Fruit fly (Drosophila melanogaster) whole organism, embryonic: ENCODE data around the gene CG13126.

Experiments
- BEAF-32 ChIP-seq: fragments of 200-800 bp; sonication (Bioruptor generic); optimal IDR thresholded peaks from 3 replicates; lab custom pipeline; 2017; ENCODE audit warnings: missing biosample characterization, missing genetic modification characterization, mild to moderate bottlenecking, moderate library complexity, missing genetic modification reagents
- Bgb ChIP-seq: fragments of 200-800 bp; sonication (Bioruptor generic); IDR thresholded peaks from 2 replicates; pipeline ENCODE4 v1.3.6; 2022; ENCODE audit warnings: missing biosample characterization, missing genetic modification characterization; ENCODE audit not compliant: partially characterized antibody
- CG12104 ChIP-seq: fragments of 200-800 bp; sonication (Bioruptor generic); optimal IDR thresholded peaks from 3 replicates; lab custom pipeline; 2016; ENCODE audit warnings: missing biosample characterization, missing genetic modification characterization
- CG1233 ChIP-seq: fragments of 200-800 bp; sonication (Bioruptor generic); optimal IDR thresholded peaks from 4 replicates; lab custom pipeline; 2018; ENCODE audit warnings: missing biosample characterization, mild to moderate bottlenecking, missing genetic modification characterization
- CG13424 ChIP-seq: fragments of 200-800 bp; sonication (Bioruptor generic); optimal IDR thresholded peaks from 2 replicates; lab custom pipeline; 2019; ENCODE audit warnings: missing biosample characterization, mild to moderate bottlenecking, missing genetic modification characterization, moderate library complexity
- CG13775 ChIP-seq: fragments of 200-800 bp; sonication (Bioruptor generic); optimal IDR thresholded peaks from 3 replicates; lab custom pipeline; 2017; ENCODE audit warnings: missing biosample characterization, mild to moderate bottlenecking, missing genetic modification characterization
- CG14014 ChIP-seq: fragments of 200-800 bp; sonication (Bioruptor generic); IDR thresholded peaks from 2 replicates; pipeline ENCODE4 v1.3.6; 2022; ENCODE audit warnings: missing biosample characterization, missing genetic modification characterization
- CG15601 ChIP-seq: fragments of 200-800 bp; sonication (Bioruptor generic); optimal IDR thresholded peaks from 3 replicates; lab custom pipeline; 2019; ENCODE audit warnings: missing biosample characterization, mild to moderate bottlenecking, missing genetic modification characterization, moderate library complexity
- CG17829 ChIP-seq: fragments of 200-800 bp; optimal IDR thresholded peaks from 2 replicates; lab custom pipeline; 2019; ENCODE audit warnings: missing biosample characterization, mild to moderate bottlenecking, missing genetic modification characterization, moderate library complexity
- CG2116 ChIP-seq: fragments of 200-800 bp; sonication (Bioruptor generic); optimal IDR thresholded peaks from 3 replicates; lab custom pipeline; 2018; ENCODE audit warnings: missing biosample characterization, mild to moderate bottlenecking, missing genetic modification characterization
- CG2678 ChIP-seq: fragments of 200-800 bp; sonication (Bioruptor generic); optimal IDR thresholded peaks from 3 replicates; lab custom pipeline; 2019; ENCODE audit warnings: missing biosample characterization, mild to moderate bottlenecking, missing genetic modification characterization, moderate library complexity
- CG2889 ChIP-seq: fragments of 200-800 bp; sonication (Bioruptor generic); IDR thresholded peaks from 3 replicates; pipeline ENCODE4 v1.3.6; 2022; ENCODE audit warnings: missing biosample characterization, missing genetic modification characterization
- CG30403 ChIP-seq: fragments of 200-800 bp; sonication (Bioruptor generic); optimal IDR thresholded peaks from 3 replicates; lab custom pipeline; 2016; ENCODE audit warnings: missing biosample characterization, missing genetic modification characterization
- CG32772 ChIP-seq: fragments of 200-800 bp; sonication (Bioruptor generic); IDR thresholded peaks from 2 replicates; pipeline ENCODE4 v1.3.6; 2022; ENCODE audit warnings: missing biosample characterization, missing genetic modification characterization
- CG33213 ChIP-seq: fragments of 200-800 bp; sonication (Bioruptor generic); optimal IDR thresholded peaks from 3 replicates; lab custom pipeline; 2016; ENCODE audit warnings: missing biosample characterization, missing genetic modification characterization
- CG3726 ChIP-seq: fragments of 200-800 bp; sonication (Bioruptor generic); IDR thresholded peaks from 3 replicates; pipeline ENCODE4, ENCODE4 v1.3.6; 2022; ENCODE audit warnings: missing biosample characterization, missing genetic modification characterization
- CG4854 ChIP-seq: fragments of 200-800 bp; sonication (Bioruptor generic); optimal IDR thresholded peaks from 2 replicates; lab custom pipeline; 2016; ENCODE audit warnings: missing biosample characterization, missing genetic modification characterization, inconsistent platforms
- CG7372 ChIP-seq: fragments of 200-800 bp; sonication (Bioruptor generic); IDR thresholded peaks from 2 replicates; pipeline ENCODE4 v1.3.6; 2022; ENCODE audit warnings: missing biosample characterization, missing genetic modification characterization
- CG8290 ChIP-seq, 3 experiments: fragments of 200-800 bp; sonication (Bioruptor generic); optimal IDR thresholded peaks; 2 replicates each; lab custom pipeline; 2016 to 2019; ENCODE audit warnings: missing biosample characterization in 3 of 3, missing genetic modification characterization in 3 of 3, mild to moderate bottlenecking in 2 of 3, moderate library complexity in 1 of 3
- CTCF ChIP-seq: fragments of 200-800 bp; sonication (Bioruptor generic); optimal IDR thresholded peaks from 2 replicates; lab custom pipeline; 2017; ENCODE audit warnings: missing biosample characterization, mild to moderate bottlenecking, missing genetic modification characterization, moderate library complexity
- CrebB ChIP-seq: fragments of 200-800 bp; sonication (Bioruptor generic); optimal IDR thresholded peaks from 3 replicates; lab custom pipeline; 2018; ENCODE audit warnings: missing biosample characterization, mild to moderate bottlenecking, missing genetic modification characterization
- D19B ChIP-seq: fragments of 200-800 bp; sonication (Bioruptor generic); optimal IDR thresholded peaks from 2 replicates; lab custom pipeline; 2017; ENCODE audit warnings: missing biosample characterization, mild to moderate bottlenecking, missing genetic modification characterization
- Eip74EF ChIP-seq, 2 experiments: fragments of 200-800 bp in 1 of 2; fragments of >200 bp in 1 of 2; sonication (Bioruptor generic) in 1 of 2; optimal IDR thresholded peaks; 2 replicates each; lab custom pipeline; 2017 to 2019; ENCODE audit warnings: missing biosample characterization in 2 of 2, missing genetic modification characterization in 2 of 2, mild to moderate bottlenecking in 1 of 2, moderate library complexity in 1 of 2
- Fer1 ChIP-seq: fragments of 200-800 bp; sonication (Bioruptor generic); optimal IDR thresholded peaks from 2 replicates; lab custom pipeline; 2017; ENCODE audit warnings: missing biosample characterization, mild to moderate bottlenecking, missing genetic modification characterization
- GATAe ChIP-seq: fragments of 200-800 bp; sonication (Bioruptor generic); conservative IDR thresholded peaks from 2 replicates; pipeline ENCODE4 v1.3.6; 2022; ENCODE audit warnings: missing biosample characterization, missing genetic modification characterization
- H15 ChIP-seq: fragments of 200-800 bp; sonication (Bioruptor generic); IDR thresholded peaks from 3 replicates; pipeline ENCODE4 v1.3.6; 2022; ENCODE audit warnings: missing biosample characterization, missing genetic modification characterization
- Hr78 ChIP-seq, 2 experiments: fragments of 200-800 bp in 1 of 2; fragments of >200 bp in 1 of 2; sonication (Bioruptor generic) in 1 of 2; optimal IDR thresholded peaks; 2 replicates each; lab custom pipeline; 2017 to 2019; ENCODE audit warnings: missing biosample characterization in 2 of 2, missing genetic modification characterization in 2 of 2, mild to moderate bottlenecking in 1 of 2, moderate library complexity in 1 of 2
- Nf-YA ChIP-seq: fragments of 200-800 bp; sonication (Bioruptor generic); IDR thresholded peaks from 2 replicates; pipeline ENCODE4 v1.3.6; 2022; ENCODE audit warnings: missing biosample characterization, missing genetic modification characterization
- Oli ChIP-seq: fragments of 200-800 bp; sonication (Bioruptor generic); optimal IDR thresholded peaks from 2 replicates; lab custom pipeline; 2018; ENCODE audit warnings: missing biosample characterization, mild to moderate bottlenecking, missing genetic modification characterization, moderate library complexity
- Poxn ChIP-seq: fragments of 200-800 bp; sonication (Bioruptor generic); IDR thresholded peaks from 2 replicates; pipeline ENCODE4 v1.3.6; 2022; ENCODE audit warnings: missing biosample characterization, missing genetic modification characterization
- Sry-δ ChIP-seq: fragments of 200-800 bp; sonication (Bioruptor generic); optimal IDR thresholded peaks from 2 replicates; lab custom pipeline; 2016; ENCODE audit warnings: missing biosample characterization, missing genetic modification characterization
- YL-1 ChIP-seq: fragments of 200-800 bp; sonication (Bioruptor generic); optimal IDR thresholded peaks from 3 replicates; lab custom pipeline; 2017; ENCODE audit warnings: missing biosample characterization, mild to moderate bottlenecking, missing genetic modification characterization
- abd-A ChIP-seq: fragments of 200-800 bp; sonication (Bioruptor generic); optimal IDR thresholded peaks from 3 replicates; lab custom pipeline; 2019; ENCODE audit warnings: missing biosample characterization, mild to moderate bottlenecking, missing genetic modification characterization, moderate library complexity
- ap ChIP-seq: fragments of 200-800 bp; sonication (Bioruptor generic); IDR thresholded peaks from 2 replicates; pipeline ENCODE4 v1.3.6; 2022; ENCODE audit warnings: missing biosample characterization, missing genetic modification characterization
- cad ChIP-seq: fragments of >200 bp; optimal IDR thresholded peaks from 2 replicates; lab custom pipeline; 2017; ENCODE audit warnings: missing biosample characterization, missing genetic modification characterization
- ci ChIP-seq: fragments of 200-800 bp; sonication (Bioruptor generic); IDR thresholded peaks from 3 replicates; pipeline ENCODE4 v1.3.6; 2022; ENCODE audit warnings: missing biosample characterization, missing genetic modification characterization
- dimm ChIP-seq: fragments of 200-800 bp; sonication (Bioruptor generic); IDR thresholded peaks from 2 replicates; pipeline ENCODE4 v1.3.6; 2022; ENCODE audit warnings: missing biosample characterization, missing genetic modification characterization
- emc ChIP-seq: fragments of 200-800 bp; sonication (Bioruptor generic); optimal IDR thresholded peaks from 2 replicates; lab custom pipeline; 2016; ENCODE audit warnings: missing biosample characterization, missing genetic modification characterization
- fd96Cb ChIP-seq: fragments of 200-800 bp; sonication (Bioruptor generic); optimal IDR thresholded peaks from 2 replicates; lab custom pipeline; 2018; ENCODE audit warnings: missing biosample characterization, mild to moderate bottlenecking, missing genetic modification characterization, moderate library complexity
- her ChIP-seq: fragments of 200-800 bp; sonication (Bioruptor generic); optimal IDR thresholded peaks from 2 replicates; lab custom pipeline; 2016; ENCODE audit warnings: missing biosample characterization, missing genetic modification characterization
- ind ChIP-seq: fragments of 200-800 bp; sonication (Bioruptor generic); optimal IDR thresholded peaks from 3 replicates; lab custom pipeline; 2016; ENCODE audit warnings: missing biosample characterization, missing genetic modification characterization
- odd ChIP-seq: fragments of 200-800 bp; sonication (Bioruptor generic); optimal IDR thresholded peaks from 2 replicates; lab custom pipeline; 2017; ENCODE audit warnings: missing biosample characterization, mild to moderate bottlenecking, missing genetic modification characterization
- pfk ChIP-seq: fragments of 200-800 bp; sonication (Bioruptor generic); optimal IDR thresholded peaks from 2 replicates; lab custom pipeline; 2018; ENCODE audit warnings: missing biosample characterization, mild to moderate bottlenecking, missing genetic modification characterization, moderate library complexity
- pita ChIP-seq: fragments of 200-800 bp; sonication (Bioruptor generic); optimal IDR thresholded peaks from 2 replicates; lab custom pipeline; 2017; ENCODE audit warnings: missing biosample characterization, mild to moderate bottlenecking, missing genetic modification characterization
- rib ChIP-seq: fragments of 200-800 bp; sonication (Bioruptor generic); IDR thresholded peaks from 2 replicates; pipeline ENCODE4 v1.3.6; 2022; ENCODE audit warnings: missing biosample characterization, missing genetic modification characterization
- scrt ChIP-seq: fragments of 200-800 bp; sonication (Bioruptor generic); optimal IDR thresholded peaks from 2 replicates; lab custom pipeline; 2018; ENCODE audit warnings: missing biosample characterization, mild to moderate bottlenecking, missing genetic modification characterization, moderate library complexity
- sisA ChIP-seq: fragments of 200-800 bp; sonication (Bioruptor generic); IDR thresholded peaks from 2 replicates; pipeline ENCODE4 v1.3.6; 2022; ENCODE audit warnings: missing biosample characterization, missing genetic modification characterization
- sob ChIP-seq: fragments of 200-800 bp; sonication (Bioruptor generic); IDR thresholded peaks from 2 replicates; pipeline ENCODE4 v1.3.6; 2022; ENCODE audit warnings: missing biosample characterization, missing genetic modification characterization
- sug ChIP-seq: fragments of 200-800 bp; optimal IDR thresholded peaks from 2 replicates; lab custom pipeline; 2019; ENCODE audit warnings: missing biosample characterization, mild to moderate bottlenecking, missing genetic modification characterization, moderate library complexity
- zfh2 ChIP-seq: fragments of 200-800 bp; sonication (Bioruptor generic); optimal IDR thresholded peaks from 2 replicates; lab custom pipeline; 2016; ENCODE audit warnings: missing biosample characterization, missing genetic modification characterization

CG13126 gene

DNA sequence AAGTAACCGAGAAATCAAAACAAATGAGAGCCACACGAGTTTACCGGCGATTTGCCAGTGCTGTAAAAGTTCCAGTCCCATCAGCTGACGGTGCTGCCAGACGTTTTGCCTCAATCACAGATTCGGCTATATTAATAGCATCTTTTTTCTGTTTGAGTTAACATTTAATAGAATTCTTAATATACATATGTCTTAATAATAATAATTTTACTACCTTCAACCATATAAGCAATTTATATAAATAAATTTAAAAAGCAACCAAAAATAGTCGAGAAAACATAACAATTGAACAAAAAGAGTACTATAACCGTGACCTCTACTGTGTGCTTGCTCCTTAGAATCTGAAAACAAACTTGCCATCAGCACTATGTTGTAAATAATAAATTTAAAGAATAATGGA, at the start of gene CG13126, which contains the start of gene CG4709 (continued):
- TF ChIP-seq CG4854 (GFP tag; lab: Kevin White, UChicago) (peak; percentile 64), sisA (GFP tag; lab: Robert Waterston, UW) (peak; percentile 79), fd96Cb (peak; percentile 91), CG8290 (GFP tag; optimal IDR thresholded peaks at IDR 0.05; lab: Kevin White, UChicago) (peak; percentile 89), CG8290 (tag; optimal IDR thresholded peaks at IDR 0.05; lab: Kevin White, UChicago) (peak in 1 of 2 experiments; percentile 42), Sry-δ (peak; percentile 24), CG30403 (peak; percentile 92), CG7372 (GFP tag; lab: Robert Waterston, UW) (peak; percentile 83), rib (GFP tag; lab: Robert Waterston, UW) (peak; percentile 71; the same call in 1 of the 2 replicates), CG12104 (GFP tag; lab: Kevin White, UChicago) (peak; percentile 91), CG32772 (GFP tag; lab: Robert Waterston, UW) (peak; percentile 89), Fer1 (GFP tag; lab: Kevin White, UChicago) (peak; percentile 94), Oli (tag; lab: Kevin White, UChicago) (peak; percentile 92), CrebB (tag; lab: Kevin White, UChicago) (peak; percentile 47), sug (tag; lab: Kevin White, UChicago) (peak; percentile 83), pita (GFP tag; lab: Kevin White, UChicago) (no peak), sob (peak; percentile 91), Nf-YA (GFP tag; lab: Robert Waterston, UW) (peak; percentile 71), CG15601 (tag; lab: Kevin White, UChicago) (peak; percentile 90), ind (GFP tag; lab: Kevin White, UChicago) (peak; percentile 91), Bgb (no peak), CG14014 (peak; percentile 87), CG13424 (tag; lab: Kevin White, UChicago) (peak; percentile 92), scrt (GFP tag; lab: Kevin White, UChicago) (peak; percentile 87), emc (peak; percentile 1), abd-A (tag; lab: Kevin White, UChicago) (no peak), pfk (GFP tag; lab: Kevin White, UChicago) (no peak), ap (GFP tag; lab: Robert Waterston, UW) (peak; percentile 83), Eip74EF (GFP tag; optimal IDR thresholded peaks at IDR 0.05; lab: Kevin White, UChicago) (peak in 1 of 2 experiments; percentile 94), CG2116 (GFP tag; lab: Kevin White, UChicago) (peak; percentile 77), dimm (GFP tag; lab: Robert Waterston, UW) (peak; percentile 45; the same call in 1 of the 2 replicates), odd (GFP tag; lab: Kevin White, UChicago) (peak; percentile 82), zfh2 (GFP tag; lab: Kevin White, UChicago) (peak; percentile 49), cad (GFP tag; lab: Kevin White, UChicago) (no peak), her (GFP tag; lab: Kevin White, UChicago) (no peak), BEAF-32 (GFP tag; lab: Kevin White, UChicago) (peak; percentile 30), Poxn (GFP tag; lab: Robert Waterston, UW) (no peak; the same call in 1 of the 2 replicates), CG2889 (peak; percentile 74; the same call in 2 of the 3 replicates), CG33213 (GFP tag; lab: Kevin White, UChicago) (peak; percentile 49), D19B (GFP tag; lab: Kevin White, UChicago) (peak; percentile 81), CG2678 (tag; lab: Kevin White, UChicago) (peak; percentile 96), Hr78 (GFP tag; optimal IDR thresholded peaks at IDR 0.05; lab: Kevin White, UChicago) (peak in 1 of 2 experiments; percentile 83), YL-1 (peak; percentile 85), GATAe (no peak; the same call in 1 of the 2 replicates), CG17829 (peak; percentile 97), CG3726 (peak; percentile 81; the same call in 1 of the 3 replicates), CTCF (GFP tag; lab: Kevin White, UChicago) (peak; percentile 61), ci (GFP tag; lab: Robert Waterston, UW) (peak; percentile 86), H15 (GFP tag; lab: Robert Waterston, UW) (peak; percentile 80), CG1233 (peak; percentile 90), CG13775 (GFP tag; lab: Kevin White, UChicago) (peak; percentile 92)
